Worm (Caenorhabditis elegans) whole organism, young adult: ENCODE data around the gene R02F11.2.

Source experiments
- C06A6.2 ChIP-seq: fragments of 200-800 bp; sonication (Bioruptor generic); conservative IDR thresholded peaks from 2 replicates; pipeline ENCODE4 v1.3.6; 2022; ENCODE audit warnings: missing genetic modification characterization, missing compliant biosample characterization
- F49E8.2 ChIP-seq: sonication (generic microtip); optimal IDR thresholded peaks from 3 replicates; lab custom pipeline; 2017; ENCODE audit warnings: missing genetic modification characterization, mild to moderate bottlenecking, missing compliant biosample characterization, antibody characterized with exemption, moderate library complexity; ENCODE audit not compliant: insufficient read depth
- ekl-4 ChIP-seq: fragments of 200-800 bp; sonication (Bioruptor generic); IDR thresholded peaks from 2 replicates; pipeline ENCODE4 v1.3.6; 2022; ENCODE audit warnings: missing genetic modification reagents, missing genetic modification characterization, missing compliant biosample characterization
- fkh-3 ChIP-seq: sonication (generic microtip); optimal IDR thresholded peaks from 2 replicates; lab custom pipeline; 2016; ENCODE audit warnings: mild to moderate bottlenecking, missing genetic modification characterization, missing compliant biosample characterization
- lin-26 ChIP-seq: fragments of 200-800 bp; sonication (Bioruptor generic); IDR thresholded peaks from 2 replicates; pipeline ENCODE4 v1.3.6; 2022; ENCODE audit warnings: missing genetic modification reagents, missing genetic modification characterization, missing compliant biosample characterization
- mcd-1 ChIP-seq: fragments of 200-800 bp; sonication (Bioruptor generic); IDR thresholded peaks from 2 replicates; pipeline ENCODE4 v1.3.6; 2022; ENCODE audit warnings: missing genetic modification reagents, missing genetic modification characterization, missing compliant biosample characterization
- sea-2 ChIP-seq: fragments of 200-800 bp; sonication (Bioruptor generic); IDR thresholded peaks from 2 replicates; pipeline ENCODE4 v1.3.6; 2022; ENCODE audit warnings: missing genetic modification characterization, missing compliant biosample characterization
- snpc-4 ChIP-seq, 5 experiments: fragments of 150-350 bp in 1 of 5; sonication (generic microtip) in 4 of 5; optimal IDR thresholded peaks; 2 replicates each; lab custom pipeline; 2014 to 2018; ENCODE audit warnings: missing genetic modification characterization in 5 of 5, missing biosample characterization in 3 of 5, antibody characterized with exemption in 2 of 5, mild to moderate bottlenecking in 2 of 5, missing compliant biosample characterization in 2 of 5, missing genotype in 2 of 5, moderate library complexity in 2 of 5, missing genetic modification reagents in 1 of 5
- tbp1 ChIP-seq: fragments of 200-800 bp; sonication (Bioruptor generic); optimal IDR thresholded peaks from 2 replicates; lab custom pipeline; 2018; ENCODE audit warnings: mild to moderate bottlenecking, missing genetic modification characterization, missing compliant biosample characterization

DNA sequence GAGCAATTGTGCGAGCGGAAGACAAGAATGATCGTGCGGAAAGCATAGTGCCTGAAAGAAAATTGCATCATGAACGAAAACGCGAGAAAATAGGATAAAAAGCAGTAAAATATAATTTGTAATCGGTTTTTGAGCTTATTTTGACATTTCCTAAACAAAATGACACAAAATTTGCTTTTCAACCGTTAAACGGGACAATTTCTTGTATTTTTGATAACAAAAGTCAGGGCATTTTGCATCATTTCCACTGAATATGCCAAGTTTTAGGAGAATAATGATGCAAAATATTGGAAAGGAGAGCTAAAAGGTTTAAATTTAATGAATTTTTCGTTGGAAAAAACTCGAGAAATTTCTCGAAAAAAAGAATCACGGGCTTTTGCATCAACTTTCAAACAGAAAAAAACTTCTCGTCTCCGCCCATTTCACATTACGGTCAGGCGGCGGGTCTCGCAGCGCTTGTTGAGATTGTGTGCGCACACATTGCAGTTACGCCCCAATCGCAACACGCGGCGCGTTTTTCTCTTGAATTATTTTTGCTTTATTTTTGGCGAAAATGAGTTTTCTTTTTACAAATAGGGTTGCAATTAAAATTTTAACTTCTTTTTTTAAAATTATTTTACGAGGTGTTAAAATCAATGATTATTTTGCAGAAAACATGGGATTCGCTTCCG lies 32.4 kb downstream of the R02F11.2 start, which contains the start of the genes hsp-6 and C37H5.5:
- TF ChIP-seq snpc-4 (GFP tag; optimal IDR thresholded peaks at IDR 0.05; lab: Kevin White, UChicago) (peak; percentile 17), snpc-4 (tag; optimal IDR thresholded peaks at IDR 0.05; lab: Kevin White, UChicago) (peak; percentile 50 to 70 (median 61)), sea-2 (no peak), F49E8.2 (tag; lab: Kevin White, UChicago) (peak; percentile 69), tbp1 (GFP tag; lab: Kevin White, UChicago) (peak; percentile 67), fkh-3 (tag; lab: Kevin White, UChicago) (no peak), mcd-1 (GFP tag; lab: Robert Waterston, UW) (peak; percentile 77), lin-26 (GFP tag; lab: Robert Waterston, UW) (peak; percentile 64; the same call in 1 of the 2 replicates), C06A6.2 (GFP tag; lab: Robert Waterston, UW) (peak; percentile 68; the same call in 1 of the 2 replicates), ekl-4 (GFP tag; lab: Robert Waterston, UW) (0 out of 2 replicates have a peak, but pooled peaks have one; percentile 42)
